Worm (Caenorhabditis elegans) whole organism, L4 larva: ENCODE data around the gene srd-58.

Experiments
- ama-1 ChIP-seq: fragments of 150-350 bp; optimal IDR thresholded peaks from 2 replicates; lab custom pipeline; 2014; ENCODE audit warnings: inconsistent platforms, mixed read lengths
- dpl-1 ChIP-seq: fragments of 150-350 bp; optimal IDR thresholded peaks from 2 replicates; lab custom pipeline; 2014; ENCODE audit warnings: missing biosample characterization, missing genetic modification reagents, missing genetic modification characterization
- lsy-2 ChIP-seq, 2 experiments: fragments of 150-350 bp in 1 of 2; sonication (generic microtip) in 1 of 2; optimal IDR thresholded peaks; 2 replicates each; lab custom pipeline; 2014 to 2017; ENCODE audit warnings: missing biosample characterization in 2 of 2, missing genetic modification characterization in 2 of 2
- mdl-1 ChIP-seq, 2 experiments: fragments of 150-350 bp in 1 of 2; sonication (generic microtip) in 1 of 2; optimal IDR thresholded peaks; 2 replicates each; lab custom pipeline; 2014 to 2017; ENCODE audit warnings: missing biosample characterization in 2 of 2, missing genetic modification characterization in 2 of 2
- mep-1 ChIP-seq: fragments of 150-350 bp; sonication (generic microtip); optimal IDR thresholded peaks from 3 replicates; lab custom pipeline; 2014; ENCODE audit warnings: missing biosample characterization, missing genetic modification characterization
- nhr-48 ChIP-seq: sonication (generic microtip); optimal IDR thresholded peaks from 2 replicates; lab custom pipeline; 2016; ENCODE audit warnings: mild to moderate bottlenecking, missing genetic modification characterization, missing compliant biosample characterization
- pqm-1 ChIP-seq: sonication (generic microtip); optimal IDR thresholded peaks from 2 replicates; lab custom pipeline; 2017; ENCODE audit warnings: missing biosample characterization, missing genetic modification characterization
- set-16 ChIP-seq: fragments of 200-800 bp; sonication (Bioruptor generic); IDR thresholded peaks from 2 replicates; pipeline ENCODE4 v1.3.6; 2022; ENCODE audit warnings: missing genetic modification reagents, missing genetic modification characterization, missing compliant biosample characterization
- unc-62 ChIP-seq, 3 experiments: fragments of 150-350 bp in 1 of 3; sonication (generic microtip); optimal IDR thresholded peaks in 2 of 3; peaks in 1 of 3; 1 replicate in 1 of 3; 2 replicates in 2 of 3; lab custom pipeline; 2014 to 2017; ENCODE audit warnings: missing biosample characterization in 3 of 3, missing genetic modification characterization in 3 of 3, missing genetic modification reagents in 3 of 3, missing genotype in 1 of 3

ce11 chrII:7187110-7187509, 17.7 kb downstream of the srd-58 start, which contains the start of gene C27H5.6:
- no peak for TF ChIP-seq mdl-1 (tag; optimal IDR thresholded peaks at IDR 0.05; lab: Kevin White, UChicago)
- TF ChIP-seq nhr-48 = no peak
- no peak for TF ChIP-seq unc-62 (GFP tag; optimal IDR thresholded peaks at IDR 0.05 in 1 of 2; lab: Kevin White, UChicago)
- no peak for TF ChIP-seq unc-62 (tag; optimal IDR thresholded peaks at IDR 0.05; lab: Kevin White, UChicago)
- no peak for TF ChIP-seq dpl-1
- TF ChIP-seq lsy-2 (tag; optimal IDR thresholded peaks at IDR 0.05; lab: Kevin White, UChicago) = no peak
- no peak for TF ChIP-seq mep-1
- no peak for TF ChIP-seq pqm-1 (tag; lab: Kevin White, UChicago)
- TF ChIP-seq ama-1 (lab: Kevin White, UChicago) = no peak
- no peak for TF ChIP-seq set-16 (GFP tag; lab: Robert Waterston, UW)
